Worm (Caenorhabditis elegans): Measurements from ENCODE around the gene npp-25.
A peak's percentile ranks its signal among the peaks of the same experiment; 100 is the strongest.

Gene npp-25

ce11 chrIII:12894207-12894606 lies 31.6 kb downstream of the npp-25 start:
- TF ChIP-seq hmbx-1 (tag; optimal IDR thresholded peaks at IDR 0.05) (no peak), tbx-11 (GFP tag; IDR thresholded peaks at IDR 0.05) (0 out of 2 replicates have a peak, but pooled peaks have one; percentile 44), aly-1 (tag; optimal IDR thresholded peaks at IDR 0.05) (no peak), hmg-4 (GFP tag; optimal IDR thresholded peaks at IDR 0.05) (peak; percentile 64), sea-1 (GFP tag; conservative IDR thresholded peaks at IDR 0.05) (peak; percentile 52; the same call in 1 of the 2 replicates), flt-1 (GFP tag; IDR thresholded peaks at IDR 0.05) (0 out of 2 replicates have a peak, but pooled peaks have one; percentile 48), ama-1 (optimal IDR thresholded peaks at IDR 0.05) (no peak)

- TF ChIP-seq ets-7 (tag; optimal IDR thresholded peaks at IDR 0.05) = no peak
- no peak for TF ChIP-seq tbx-11 (GFP tag; IDR thresholded peaks at IDR 0.05)
- TF ChIP-seq B0310.2 (tag; optimal IDR thresholded peaks at IDR 0.05) = no peak
These were observed 33.0 kb downstream of the npp-25 start for ce11 chrIII:12892767-12893166.

DNA sequence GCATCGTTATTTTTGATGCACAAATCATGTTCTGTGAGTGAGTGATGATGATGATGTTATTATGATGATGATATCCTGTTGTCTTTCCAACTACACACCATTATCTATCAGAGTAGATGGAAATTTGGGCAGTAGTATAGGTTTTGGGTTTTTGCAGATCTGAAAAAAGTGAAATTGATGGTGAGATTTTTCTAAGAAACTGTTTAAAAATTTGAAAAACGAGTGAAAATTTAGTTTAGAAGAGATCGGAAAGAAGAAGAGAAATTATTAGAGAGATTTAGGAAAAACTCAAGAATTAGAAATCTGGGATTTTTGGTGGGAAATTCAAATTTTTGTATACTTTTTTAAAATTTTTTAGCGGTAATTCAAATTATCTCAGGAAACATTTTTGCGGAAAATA lies 34.2 kb downstream of the npp-25 start, which contains the start of the genes Y37D8A.29 and unc-71:
Y37D8A.29 (minus strand) TSS at position 101 of the 400 bp plus-strand sequence.
unc-71 (minus strand) TSS at position 159 of the 400 bp plus-strand sequence.
- no peak for TF ChIP-seq tra-4 (tag; optimal IDR thresholded peaks at IDR 0.05)
- TF ChIP-seq ceh-13 (GFP tag; optimal IDR thresholded peaks at IDR 0.05) = no peak
- TF ChIP-seq B0310.2 (tag; optimal IDR thresholded peaks at IDR 0.05) = no peak
- TF ChIP-seq ceh-36 (tag; optimal IDR thresholded peaks at IDR 0.05) = no peak
- no peak for TF ChIP-seq sea-1 (GFP tag; conservative IDR thresholded peaks at IDR 0.05)
- TF ChIP-seq ets-7 (tag; optimal IDR thresholded peaks at IDR 0.05) = no peak
- TF ChIP-seq F13C5.2 (tag; optimal IDR thresholded peaks at IDR 0.05) = no peak
- no peak for TF ChIP-seq tbx-11 (GFP tag; IDR thresholded peaks at IDR 0.05)
- TF ChIP-seq flt-1 (GFP tag; IDR thresholded peaks at IDR 0.05) = no peak
- TF ChIP-seq tbx-37 (GFP tag; conservative IDR thresholded peaks at IDR 0.05) = no peak
- TF ChIP-seq scrt-1 (GFP tag; IDR thresholded peaks at IDR 0.05) = no peak
- no peak for TF ChIP-seq hmbx-1 (tag; optimal IDR thresholded peaks at IDR 0.05)
- no peak for TF ChIP-seq hmg-4 (GFP tag; optimal IDR thresholded peaks at IDR 0.05)
- TF ChIP-seq pes-1 (GFP tag; IDR thresholded peaks at IDR 0.05) = no peak
- TF ChIP-seq hnd-1 (tag; optimal IDR thresholded peaks at IDR 0.05) = no peak
- no peak for TF ChIP-seq ama-1 (optimal IDR thresholded peaks at IDR 0.05)

ce11 chrIII:12885153-12885552 lies 40.6 kb downstream of the npp-25 start:
- TF ChIP-seq hnd-1 (tag; optimal IDR thresholded peaks at IDR 0.05) = no peak
- TF ChIP-seq ceh-36 (tag; optimal IDR thresholded peaks at IDR 0.05) = no peak
- TF ChIP-seq ets-7 (tag; optimal IDR thresholded peaks at IDR 0.05) = no peak
- no peak for TF ChIP-seq hmg-4 (GFP tag; optimal IDR thresholded peaks at IDR 0.05)
- no peak for TF ChIP-seq hmbx-1 (tag; optimal IDR thresholded peaks at IDR 0.05)
- TF ChIP-seq ceh-13 (GFP tag; optimal IDR thresholded peaks at IDR 0.05) = no peak
- no peak for TF ChIP-seq scrt-1 (GFP tag; IDR thresholded peaks at IDR 0.05)
- no peak for TF ChIP-seq tra-4 (tag; optimal IDR thresholded peaks at IDR 0.05)
- no peak for TF ChIP-seq sea-1 (GFP tag; conservative IDR thresholded peaks at IDR 0.05)
- TF ChIP-seq ama-1 (optimal IDR thresholded peaks at IDR 0.05) = no peak
- no peak for TF ChIP-seq aly-1 (tag; optimal IDR thresholded peaks at IDR 0.05)

DNA sequence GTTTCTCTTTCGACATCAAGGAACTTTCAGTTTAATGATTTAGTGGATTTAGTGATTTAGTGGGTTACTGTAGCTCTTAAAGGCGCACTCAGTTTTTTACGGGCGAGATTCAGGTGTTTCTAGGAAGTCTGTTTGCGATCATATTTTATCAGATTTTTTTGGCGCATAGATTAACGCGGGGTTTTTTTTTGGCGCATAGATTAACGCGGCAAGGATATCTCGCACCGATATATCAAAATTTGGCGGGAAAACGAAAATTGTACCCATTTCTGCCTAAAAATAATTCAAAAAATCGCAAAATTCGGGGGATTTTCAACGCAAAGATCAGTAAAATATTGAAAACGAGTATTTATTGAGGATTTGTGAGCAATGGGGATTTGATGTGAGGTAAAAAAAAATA lies 45.1 kb downstream of the npp-25 start:
- no peak for TF ChIP-seq hmbx-1 (tag; optimal IDR thresholded peaks at IDR 0.05)
- TF ChIP-seq ceh-13 (GFP tag; optimal IDR thresholded peaks at IDR 0.05) = no peak
- no peak for TF ChIP-seq tbx-11 (GFP tag; IDR thresholded peaks at IDR 0.05)
- no peak for TF ChIP-seq F13C5.2 (tag; optimal IDR thresholded peaks at IDR 0.05)
- no peak for TF ChIP-seq B0310.2 (tag; optimal IDR thresholded peaks at IDR 0.05)
- TF ChIP-seq tbx-37 (GFP tag; conservative IDR thresholded peaks at IDR 0.05) = no peak

- no peak for TF ChIP-seq ceh-13 (GFP tag; optimal IDR thresholded peaks at IDR 0.05)
- no peak for TF ChIP-seq hmbx-1 (tag; optimal IDR thresholded peaks at IDR 0.05)
- 0 out of 2 replicates have a peak, but pooled peaks have one; percentile 7 for TF ChIP-seq sea-1 (GFP tag; conservative IDR thresholded peaks at IDR 0.05)
These were observed 48.1 kb downstream of the npp-25 start, which contains the start of the genes cec-7 and enu-3.5 for ce11 chrIII:12877527-12878234. cec-7 (minus strand) TSS chrIII:12877577. enu-3.5 (plus strand) TSS chrIII:12878196.

DNA sequence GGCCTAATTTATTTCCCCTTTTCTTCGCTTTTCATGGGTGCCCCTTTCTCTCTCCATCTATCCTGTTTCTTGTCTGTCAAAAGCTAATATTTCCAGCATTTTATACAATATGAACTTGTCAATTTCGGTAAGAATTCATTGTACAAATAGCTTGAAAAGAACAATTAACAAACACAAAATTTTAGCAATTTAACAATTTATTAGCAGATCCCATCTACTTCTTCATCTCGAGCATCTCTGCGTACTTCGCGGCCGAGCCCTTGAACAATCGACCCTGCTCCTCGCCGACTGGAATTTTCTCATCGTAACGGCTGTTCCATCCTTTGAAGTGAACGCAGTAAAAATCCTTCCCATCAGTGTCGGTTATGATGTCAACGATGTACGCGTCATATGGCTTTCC lies 50.1 kb downstream of the npp-25 start:
- TF ChIP-seq tbx-11 (GFP tag; IDR thresholded peaks at IDR 0.05) (no peak), ceh-36 (tag; optimal IDR thresholded peaks at IDR 0.05) (no peak), hmbx-1 (tag; optimal IDR thresholded peaks at IDR 0.05) (no peak), pes-1 (GFP tag; IDR thresholded peaks at IDR 0.05) (no peak)

- peak; percentile 91 for TF ChIP-seq F13C5.2 (tag; optimal IDR thresholded peaks at IDR 0.05)
- 0 out of 2 replicates have a peak, but pooled peaks have one; percentile 22 for TF ChIP-seq sea-1 (GFP tag; conservative IDR thresholded peaks at IDR 0.05)
- TF ChIP-seq hmbx-1 (tag; optimal IDR thresholded peaks at IDR 0.05) = peak; percentile 33
- peak; percentile 68; the same call in 1 of the 2 replicates for TF ChIP-seq flt-1 (GFP tag; IDR thresholded peaks at IDR 0.05)
- peak; percentile 81 for TF ChIP-seq pes-1 (GFP tag; IDR thresholded peaks at IDR 0.05)
- TF ChIP-seq hnd-1 (tag; optimal IDR thresholded peaks at IDR 0.05) = peak; percentile 48
- peak; percentile 34 for TF ChIP-seq ceh-13 (GFP tag; optimal IDR thresholded peaks at IDR 0.05)
- TF ChIP-seq aly-1 (tag; optimal IDR thresholded peaks at IDR 0.05) = no peak
- no peak for TF ChIP-seq ama-1 (optimal IDR thresholded peaks at IDR 0.05)
- peak; percentile 41 for TF ChIP-seq hmg-4 (GFP tag; optimal IDR thresholded peaks at IDR 0.05)
- peak; percentile 69; the same call in 1 of the 2 replicates for TF ChIP-seq tbx-37 (GFP tag; conservative IDR thresholded peaks at IDR 0.05)
- TF ChIP-seq B0310.2 (tag; optimal IDR thresholded peaks at IDR 0.05) = no peak
- TF ChIP-seq ceh-36 (tag; optimal IDR thresholded peaks at IDR 0.05) = peak; percentile 54
- TF ChIP-seq ets-7 (tag; optimal IDR thresholded peaks at IDR 0.05) = peak; percentile 3
- no peak for TF ChIP-seq tra-4 (tag; optimal IDR thresholded peaks at IDR 0.05)
- TF ChIP-seq scrt-1 (GFP tag; IDR thresholded peaks at IDR 0.05) = no peak
- peak; percentile 63; the same call in 1 of the 2 replicates for TF ChIP-seq tbx-11 (GFP tag; IDR thresholded peaks at IDR 0.05)
These were observed 51.2 kb downstream of the npp-25 start, which contains the start of the genes mrg-1 and spcs-2 for ce11 chrIII:12874606-12875066. mrg-1 (minus strand) TSS chrIII:12874656. spcs-2 (plus strand) TSS chrIII:12875031.

All from whole organism, early embryonic.